Worm (Caenorhabditis elegans): ENCODE data around the gene Y66D12A.10.

DNA sequence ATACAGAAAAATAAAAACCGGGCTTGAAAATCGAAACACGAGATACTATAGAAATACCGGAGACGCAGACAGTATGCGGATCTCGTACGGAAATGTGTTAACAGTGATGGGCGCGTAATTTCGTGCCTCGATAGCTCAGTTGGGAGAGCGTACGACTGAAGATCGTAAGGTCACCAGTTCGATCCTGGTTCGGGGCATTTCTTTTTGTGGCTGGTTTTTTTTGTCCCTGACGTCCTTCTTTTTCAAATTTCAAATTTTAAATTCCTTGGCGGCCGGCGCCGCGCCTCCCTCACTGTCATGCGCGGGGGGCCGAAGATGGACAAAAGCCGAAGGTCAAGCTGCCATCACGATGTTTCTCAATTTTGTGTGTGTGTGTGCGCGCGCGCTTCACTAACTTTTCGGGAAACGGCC is 11.0 kb upstream of the Y66D12A.10 start:
- TF ChIP-seq nhr-11 (tag; optimal IDR thresholded peaks at IDR 0.05) (no peak), aly-2 (tag; optimal IDR thresholded peaks at IDR 0.05) (no peak), pha-4 (tag; optimal IDR thresholded peaks at IDR 0.05) (no peak), jun-1 (tag; optimal IDR thresholded peaks at IDR 0.05) (no peak), nhr-76 (tag; optimal IDR thresholded peaks at IDR 0.05) (no peak)
